Worm (Caenorhabditis elegans) whole organism, L1 larva: ENCODE data around the gene str-217.

Experiments
- C34B4.2 ChIP-seq: sonication (generic microtip); optimal IDR thresholded peaks from 2 replicates; lab custom pipeline; 2017; ENCODE audit warnings: mild to moderate bottlenecking, missing genetic modification characterization, missing compliant biosample characterization
- F16B12.6 ChIP-seq: fragments of 150-350 bp; optimal IDR thresholded peaks from 2 replicates; lab custom pipeline; 2014; ENCODE audit warnings: missing biosample characterization, missing genetic modification characterization
- aha-1 ChIP-seq: fragments of 150-350 bp; optimal IDR thresholded peaks from 2 replicates; lab custom pipeline; 2014; ENCODE audit warnings: missing biosample characterization, missing genetic modification characterization
- alr-1 ChIP-seq: fragments of 200-800 bp; sonication (Bioruptor generic); optimal IDR thresholded peaks from 2 replicates; lab custom pipeline; 2018; ENCODE audit warnings: borderline replicate concordance, mild to moderate bottlenecking, missing genetic modification characterization, missing compliant biosample characterization
- aly-2 ChIP-seq: fragments of 150-350 bp; optimal IDR thresholded peaks from 2 replicates; lab custom pipeline; 2014; ENCODE audit warnings: missing biosample characterization, missing genetic modification characterization
- ceh-82 ChIP-seq, 3 experiments: fragments of 150-350 bp in 1 of 3; sonication (generic microtip) in 2 of 3; optimal IDR thresholded peaks; 2 replicates each; lab custom pipeline; 2014 to 2017; ENCODE audit warnings: missing biosample characterization in 3 of 3, missing genetic modification characterization in 3 of 3
- ceh-88 ChIP-seq: fragments of 200-800 bp; sonication (Bioruptor generic); IDR thresholded peaks from 2 replicates; pipeline ENCODE4 v1.3.6; 2022; ENCODE audit warnings: missing genetic modification characterization, missing compliant biosample characterization
- ceh-90 ChIP-seq: sonication (generic microtip); optimal IDR thresholded peaks from 2 replicates; lab custom pipeline; 2016; ENCODE audit warnings: missing genetic modification characterization, missing compliant biosample characterization
- dpl-1 ChIP-seq, 3 experiments: fragments of 150-350 bp in 2 of 3; sonication (generic microtip) in 1 of 3; optimal IDR thresholded peaks; 2 replicates each; lab custom pipeline; 2014 to 2017; ENCODE audit warnings: missing biosample characterization in 3 of 3, missing genetic modification characterization in 3 of 3, missing genetic modification reagents in 3 of 3
- dsc-1 ChIP-seq: sonication (generic microtip); optimal IDR thresholded peaks from 2 replicates; lab custom pipeline; 2016; ENCODE audit warnings: mild to moderate bottlenecking, missing genetic modification characterization, missing compliant biosample characterization
- efl-1 ChIP-seq, 4 experiments: fragments of 150-350 bp; optimal IDR thresholded peaks in 3 of 4; peaks in 1 of 4; 1 replicate in 1 of 4; 2 replicates in 3 of 4; lab custom pipeline; 2014; ENCODE audit warnings: missing biosample characterization in 2 of 4, missing genetic modification characterization in 2 of 4, missing genetic modification reagents in 2 of 4
- egl-27 ChIP-seq, 2 experiments: fragments of 150-350 bp in 1 of 2; sonication (generic microtip); optimal IDR thresholded peaks; 3 replicates each; lab custom pipeline; 2017 to 2018; ENCODE audit warnings: missing biosample characterization in 2 of 2, missing genetic modification characterization in 2 of 2, missing genetic modification reagents in 2 of 2
- elt-3 ChIP-seq, 6 experiments: fragments of 150-350 bp in 1 of 6; sonication (generic microtip); optimal IDR thresholded peaks; 2 replicates each; lab custom pipeline; 2017 to 2018; ENCODE audit warnings: missing biosample characterization in 6 of 6, missing genetic modification characterization in 6 of 6, inconsistent platforms in 1 of 6
- ets-5 ChIP-seq: fragments of 200-800 bp; sonication (Bioruptor generic); IDR thresholded peaks from 2 replicates; pipeline ENCODE4 v1.3.6; 2022; ENCODE audit warnings: missing genetic modification characterization, missing compliant biosample characterization
- fos-1 ChIP-seq: fragments of 150-350 bp; optimal IDR thresholded peaks from 2 replicates; lab custom pipeline; 2014; ENCODE audit warnings: missing biosample characterization, missing genetic modification characterization
- grh-1 ChIP-seq: fragments of 200-800 bp; sonication (Bioruptor generic); IDR thresholded peaks from 2 replicates; pipeline ENCODE4 v1.3.6; 2022; ENCODE audit warnings: missing genetic modification reagents, missing genetic modification characterization, missing compliant biosample characterization
- hlh-17 ChIP-seq: fragments of 200-800 bp; sonication (Bioruptor generic); optimal IDR thresholded peaks from 2 replicates; lab custom pipeline; 2018; ENCODE audit warnings: missing genetic modification characterization, mild to moderate bottlenecking, missing compliant biosample characterization, moderate library complexity, borderline replicate concordance
- hlh-4 ChIP-seq: sonication (generic microtip); optimal IDR thresholded peaks from 2 replicates; lab custom pipeline; 2016; ENCODE audit warnings: mild to moderate bottlenecking, missing genetic modification characterization, missing compliant biosample characterization
- hpl-2 ChIP-seq: fragments of 150-350 bp; optimal IDR thresholded peaks from 2 replicates; lab custom pipeline; 2014; ENCODE audit warnings: missing biosample characterization, missing genetic modification reagents, missing genetic modification characterization
- irx-1 ChIP-seq: sonication (generic microtip); optimal IDR thresholded peaks from 2 replicates; lab custom pipeline; 2016; ENCODE audit warnings: missing genetic modification characterization, missing compliant biosample characterization
- lin-14 ChIP-seq: fragments of 200-800 bp; sonication (Bioruptor generic); optimal IDR thresholded peaks from 2 replicates; lab custom pipeline; 2018; ENCODE audit warnings: mild to moderate bottlenecking, missing genetic modification characterization, moderate library complexity, missing compliant biosample characterization
- lin-15B ChIP-seq: fragments of 150-350 bp; sonication (generic microtip); optimal IDR thresholded peaks from 3 replicates; lab custom pipeline; 2014; ENCODE audit warnings: missing biosample characterization, missing genetic modification characterization
- lin-35 ChIP-seq, 2 experiments: fragments of 150-350 bp; optimal IDR thresholded peaks; 2 replicates each; lab custom pipeline; 2014; ENCODE audit warnings: missing biosample characterization in 2 of 2, missing genetic modification characterization in 2 of 2, missing genetic modification reagents in 2 of 2
- lsy-2 ChIP-seq, 2 experiments: fragments of 150-350 bp; optimal IDR thresholded peaks; 2 replicates each; lab custom pipeline; 2014; ENCODE audit warnings: missing biosample characterization in 2 of 2, missing genetic modification characterization in 2 of 2
- mdl-1 ChIP-seq, 2 experiments: fragments of 150-350 bp; optimal IDR thresholded peaks; 2 replicates each; lab custom pipeline; 2014 to 2017; ENCODE audit warnings: missing biosample characterization in 2 of 2, missing genetic modification characterization in 2 of 2, inconsistent platforms in 1 of 2
- mep-1 ChIP-seq: fragments of 150-350 bp; optimal IDR thresholded peaks from 2 replicates; lab custom pipeline; 2014; ENCODE audit warnings: missing biosample characterization, missing genetic modification characterization
- nhr-12 ChIP-seq: sonication (generic microtip); optimal IDR thresholded peaks from 2 replicates; lab custom pipeline; 2017; ENCODE audit warnings: missing biosample characterization, missing genetic modification characterization
- nhr-28 ChIP-seq: fragments of 150-350 bp; optimal IDR thresholded peaks from 2 replicates; lab custom pipeline; 2014; ENCODE audit warnings: missing biosample characterization, missing genetic modification characterization
- nhr-84 ChIP-seq: sonication (generic microtip); optimal IDR thresholded peaks from 2 replicates; lab custom pipeline; 2017; ENCODE audit warnings: missing biosample characterization, missing genetic modification characterization
- nhr-90 ChIP-seq: sonication (generic microtip); optimal IDR thresholded peaks from 2 replicates; lab custom pipeline; 2016; ENCODE audit warnings: mild to moderate bottlenecking, missing genetic modification characterization, missing compliant biosample characterization; ENCODE audit not compliant: poor library complexity
- pag-3 ChIP-seq: sonication (generic microtip); optimal IDR thresholded peaks from 2 replicates; lab custom pipeline; 2017; ENCODE audit warnings: missing genetic modification characterization, mild to moderate bottlenecking, missing compliant biosample characterization, antibody characterized with exemption, borderline replicate concordance; ENCODE audit not compliant: insufficient read depth
- pqm-1 ChIP-seq: sonication (generic microtip); optimal IDR thresholded peaks from 3 replicates; lab custom pipeline; 2017; ENCODE audit warnings: missing biosample characterization, missing genetic modification characterization
- skn-1 ChIP-seq: fragments of 150-350 bp; optimal IDR thresholded peaks from 2 replicates; lab custom pipeline; 2014; ENCODE audit warnings: missing biosample characterization, missing genetic modification characterization
- snu-23 ChIP-seq: sonication (generic microtip); optimal IDR thresholded peaks from 2 replicates; lab custom pipeline; 2016; ENCODE audit warnings: missing genetic modification characterization, missing compliant biosample characterization
- sox-4 ChIP-seq: sonication (generic microtip); optimal IDR thresholded peaks from 2 replicates; lab custom pipeline; 2016; ENCODE audit warnings: missing genetic modification characterization, missing compliant biosample characterization
- sup-37 ChIP-seq: fragments of 200-800 bp; sonication (Bioruptor generic); optimal IDR thresholded peaks from 2 replicates; lab custom pipeline; 2018; ENCODE audit warnings: mild to moderate bottlenecking, missing genetic modification characterization, missing compliant biosample characterization
- swsn-7 ChIP-seq: sonication (generic microtip); optimal IDR thresholded peaks from 2 replicates; lab custom pipeline; 2016; ENCODE audit warnings: missing genetic modification characterization, missing compliant biosample characterization
- tlp-1 ChIP-seq: fragments of 150-350 bp; optimal IDR thresholded peaks from 2 replicates; lab custom pipeline; 2014; ENCODE audit warnings: missing biosample characterization, missing genetic modification characterization
- unc-30 ChIP-seq: sonication (generic microtip); optimal IDR thresholded peaks from 2 replicates; lab custom pipeline; 2017; ENCODE audit warnings: missing biosample characterization, missing genetic modification characterization
- unc-62 ChIP-seq: fragments of 150-350 bp; optimal IDR thresholded peaks from 2 replicates; lab custom pipeline; 2014; ENCODE audit warnings: missing biosample characterization, missing genetic modification reagents, missing genetic modification characterization
- unc-86 ChIP-seq: sonication (generic microtip); optimal IDR thresholded peaks from 2 replicates; lab custom pipeline; 2016; ENCODE audit warnings: missing genetic modification characterization, missing compliant biosample characterization
- xbp-1 ChIP-seq: sonication (generic microtip); optimal IDR thresholded peaks from 2 replicates; lab custom pipeline; 2016; ENCODE audit warnings: missing genetic modification characterization, missing compliant biosample characterization
- zag-1 ChIP-seq: fragments of 150-350 bp; optimal IDR thresholded peaks from 2 replicates; lab custom pipeline; 2014; ENCODE audit warnings: missing biosample characterization, missing genetic modification characterization
- ztf-11 ChIP-seq, 2 experiments: sonication (generic microtip); optimal IDR thresholded peaks; 2 replicates each; lab custom pipeline; 2016 to 2017; ENCODE audit warnings: missing genetic modification characterization in 2 of 2, missing biosample characterization in 1 of 2, missing compliant biosample characterization in 1 of 2
- ztf-4 ChIP-seq: fragments of 150-350 bp; optimal IDR thresholded peaks from 2 replicates; lab custom pipeline; 2014; ENCODE audit warnings: missing biosample characterization, missing genetic modification characterization

str-217 gene

ce11 chrV:16973338-16973737 lies 26.8 kb downstream of the str-217 start:
- TF ChIP-seq hlh-4: no peak
- TF ChIP-seq aly-2: no peak
- no peak for TF ChIP-seq pqm-1 (tag; lab: Kevin White, UChicago)
- TF ChIP-seq F16B12.6 (tag; lab: Kevin White, UChicago): no peak
- no peak for TF ChIP-seq ceh-82 (tag; optimal IDR thresholded peaks at IDR 0.05; lab: Kevin White, UChicago)
- TF ChIP-seq lin-14: no peak
- no peak for TF ChIP-seq lin-15B (tag; lab: Kevin White, UChicago)
- TF ChIP-seq unc-86 (tag; lab: Kevin White, UChicago): no peak
- no peak for TF ChIP-seq C34B4.2 (tag; lab: Kevin White, UChicago)
- TF ChIP-seq sup-37: no peak
- no peak for TF ChIP-seq ets-5 (GFP tag; lab: Robert Waterston, UW)
- TF ChIP-seq unc-62 (GFP tag; lab: Kevin White, UChicago): no peak
- TF ChIP-seq hpl-2 (GFP tag; lab: Kevin White, UChicago): no peak
- no peak for TF ChIP-seq nhr-84 (tag; lab: Kevin White, UChicago)
- no peak for TF ChIP-seq nhr-28 (tag; lab: Kevin White, UChicago)

- no peak for TF ChIP-seq unc-62 (GFP tag; lab: Kevin White, UChicago)
- no peak for TF ChIP-seq ceh-88 (GFP tag; lab: Robert Waterston, UW)
- no peak for TF ChIP-seq irx-1 (tag; lab: Kevin White, UChicago)
- TF ChIP-seq aha-1 (tag; lab: Kevin White, UChicago): no peak
- TF ChIP-seq swsn-7 (tag; lab: Kevin White, UChicago): no peak
- TF ChIP-seq grh-1 (GFP tag; lab: Robert Waterston, UW): no peak
- no peak for TF ChIP-seq hlh-4
- no peak for TF ChIP-seq unc-30 (tag; lab: Kevin White, UChicago)
- no peak for TF ChIP-seq ztf-4 (tag; lab: Kevin White, UChicago)
- TF ChIP-seq ztf-11 (tag; optimal IDR thresholded peaks at IDR 0.05; lab: Kevin White, UChicago): no peak
- no peak for TF ChIP-seq nhr-84 (tag; lab: Kevin White, UChicago)
- no peak for TF ChIP-seq pag-3
- no peak for TF ChIP-seq nhr-12 (tag; lab: Kevin White, UChicago)
Observed at ce11 chrV:16972134-16972533, 28.0 kb downstream of the str-217 start, which contains the start of gene srh-119. Gene srh-119, plus strand, starts transcription at chrV:16972434.

- TF ChIP-seq hlh-17 (GFP tag; lab: Kevin White, UChicago) (no peak), efl-1 (optimal IDR thresholded peaks at IDR 0.05; lab: Kevin White, UChicago) (peak; percentile 29 to 64), efl-1 (GFP tag; optimal IDR thresholded peaks at IDR 0.05 in 1 of 2; lab: Kevin White, UChicago) (peak in 1 of 2 experiments; percentile 94), lin-35 (GFP tag; optimal IDR thresholded peaks at IDR 0.05; lab: Kevin White, UChicago) (peak in 1 of 2 experiments; percentile 54), mep-1 (tag; lab: Kevin White, UChicago) (no peak), elt-3 (tag; optimal IDR thresholded peaks at IDR 0.05; lab: Kevin White, UChicago) (no peak), irx-1 (tag; lab: Kevin White, UChicago) (no peak), unc-30 (tag; lab: Kevin White, UChicago) (no peak), zag-1 (tag; lab: Kevin White, UChicago) (no peak), skn-1 (tag; lab: Kevin White, UChicago) (peak; percentile 15), dpl-1 (GFP tag; optimal IDR thresholded peaks at IDR 0.05; lab: Kevin White, UChicago) (peak in 2 of 3 experiments; percentile 27 to 31)
Observed at ce11 chrV:16966636-16967035, 33.5 kb downstream of the str-217 start, which contains the start of gene fbxa-90. Gene fbxa-90, plus strand, starts transcription at chrV:16966814.

ce11 chrV:16965655-16966054 lies 34.4 kb downstream of the str-217 start, which contains the start of gene efl-1:
Gene efl-1, minus strand, starts transcription at chrV:16965675.
- TF ChIP-seq sox-4 (tag; lab: Kevin White, UChicago): peak; percentile 82
- no peak for TF ChIP-seq alr-1 (tag; lab: Kevin White, UChicago)
- peak; percentile 8 for TF ChIP-seq zag-1 (tag; lab: Kevin White, UChicago)
- peak; percentile 93 to 95 for TF ChIP-seq lsy-2 (tag; optimal IDR thresholded peaks at IDR 0.05; lab: Kevin White, UChicago)
- TF ChIP-seq nhr-90: peak; percentile 95
- peak; percentile 97 for TF ChIP-seq snu-23 (GFP tag; lab: Kevin White, UChicago)
- peak in 1 of 2 experiments; percentile 78 for TF ChIP-seq mdl-1 (tag; optimal IDR thresholded peaks at IDR 0.05; lab: Kevin White, UChicago)
- TF ChIP-seq xbp-1 (tag; lab: Kevin White, UChicago): peak; percentile 98
- peak; percentile 93 for TF ChIP-seq fos-1 (tag; lab: Kevin White, UChicago)
- peak; percentile 100 for TF ChIP-seq lin-35 (GFP tag; optimal IDR thresholded peaks at IDR 0.05; lab: Kevin White, UChicago)
- TF ChIP-seq ceh-90 (tag; lab: Kevin White, UChicago): peak; percentile 58
- peak; percentile 84 for TF ChIP-seq ztf-4 (tag; lab: Kevin White, UChicago)
- no peak for TF ChIP-seq unc-30 (tag; lab: Kevin White, UChicago)
- peak; percentile 81 for TF ChIP-seq sup-37
- TF ChIP-seq aly-2: peak; percentile 77
- no peak for TF ChIP-seq egl-27 (tag; optimal IDR thresholded peaks at IDR 0.05; lab: Kevin White, UChicago)
- peak; percentile 94 for TF ChIP-seq skn-1 (tag; lab: Kevin White, UChicago)
- TF ChIP-seq tlp-1 (tag; lab: Kevin White, UChicago): no peak
- TF ChIP-seq dsc-1 (tag; lab: Kevin White, UChicago): peak; percentile 96
- TF ChIP-seq F16B12.6 (tag; lab: Kevin White, UChicago): peak; percentile 59
